Fruit fly (Drosophila melanogaster) whole organism, embryonic: Measurements from ENCODE around the gene Prp39.

Experiments
- B-H1 ChIP-seq: fragments of 200-800 bp; sonication (Bioruptor generic); IDR thresholded peaks from 3 replicates; pipeline ENCODE4 v1.3.6; 2022; ENCODE audit warnings: missing biosample characterization, missing genetic modification characterization
- Bgb ChIP-seq: fragments of 200-800 bp; sonication (Bioruptor generic); IDR thresholded peaks from 2 replicates; pipeline ENCODE4 v1.3.6; 2022; ENCODE audit warnings: missing biosample characterization, missing genetic modification characterization; ENCODE audit not compliant: partially characterized antibody
- BtbVII ChIP-seq: fragments of 200-800 bp; sonication (Bioruptor generic); optimal IDR thresholded peaks from 3 replicates; lab custom pipeline; 2017; ENCODE audit warnings: missing biosample characterization, mild to moderate bottlenecking, missing genetic modification characterization
- CG10267 ChIP-seq: fragments of 200-800 bp; sonication (Bioruptor generic); optimal IDR thresholded peaks from 2 replicates; lab custom pipeline; 2018; ENCODE audit warnings: missing biosample characterization, mild to moderate bottlenecking, missing genetic modification characterization, moderate library complexity
- CG11695 ChIP-seq: fragments of 200-800 bp; sonication (Bioruptor generic); IDR thresholded peaks from 3 replicates; pipeline ENCODE4 v1.3.6; 2022; ENCODE audit warnings: missing biosample characterization, missing genetic modification characterization
- CG13123 ChIP-seq: fragments of 200-800 bp; sonication (Bioruptor generic); optimal IDR thresholded peaks from 2 replicates; lab custom pipeline; 2016; ENCODE audit warnings: missing biosample characterization, missing genetic modification characterization
- CG15269 ChIP-seq: fragments of 200-800 bp; sonication (Bioruptor generic); optimal IDR thresholded peaks from 2 replicates; lab custom pipeline; 2018; ENCODE audit warnings: missing biosample characterization, mild to moderate bottlenecking, missing genetic modification characterization, moderate library complexity
- CG15601 ChIP-seq: fragments of 200-800 bp; sonication (Bioruptor generic); optimal IDR thresholded peaks from 3 replicates; lab custom pipeline; 2019; ENCODE audit warnings: missing biosample characterization, mild to moderate bottlenecking, missing genetic modification characterization, moderate library complexity
- CG1647 ChIP-seq: fragments of 200-800 bp; sonication (Bioruptor generic); optimal IDR thresholded peaks from 3 replicates; lab custom pipeline; 2016; ENCODE audit warnings: missing biosample characterization, missing genetic modification characterization
- CG16813 ChIP-seq: fragments of 200-800 bp; sonication (Bioruptor generic); IDR thresholded peaks from 3 replicates; pipeline ENCODE4 v1.3.6; 2022; ENCODE audit warnings: missing biosample characterization, missing genetic modification characterization; ENCODE audit not compliant: partially characterized antibody
- CG17359 ChIP-seq: fragments of 200-800 bp; sonication (Bioruptor generic); optimal IDR thresholded peaks from 3 replicates; lab custom pipeline; 2018; ENCODE audit warnings: missing biosample characterization, mild to moderate bottlenecking, missing genetic modification characterization, moderate library complexity
- CG17361 ChIP-seq: fragments of 200-800 bp; sonication (Bioruptor generic); IDR thresholded peaks from 3 replicates; pipeline ENCODE4 v1.3.6; 2022; ENCODE audit warnings: missing biosample characterization, missing genetic modification characterization
- CG18599 ChIP-seq: fragments of 200-800 bp; sonication (Bioruptor generic); optimal IDR thresholded peaks from 3 replicates; lab custom pipeline; 2017; ENCODE audit warnings: missing biosample characterization, missing genetic modification characterization, mild to moderate bottlenecking, moderate library complexity, missing genetic modification reagents
- CG2712 ChIP-seq: fragments of 200-800 bp; optimal IDR thresholded peaks from 3 replicates; lab custom pipeline; 2019; ENCODE audit warnings: missing biosample characterization, mild to moderate bottlenecking, missing genetic modification characterization, moderate library complexity
- CG5180 ChIP-seq: fragments of 200-800 bp; sonication (Bioruptor generic); optimal IDR thresholded peaks from 3 replicates; lab custom pipeline; 2017; ENCODE audit warnings: missing biosample characterization, missing genetic modification characterization, mild to moderate bottlenecking, moderate library complexity, missing genetic modification reagents
- CG7372 ChIP-seq: fragments of 200-800 bp; sonication (Bioruptor generic); IDR thresholded peaks from 2 replicates; pipeline ENCODE4 v1.3.6; 2022; ENCODE audit warnings: missing biosample characterization, missing genetic modification characterization
- CG7786 ChIP-seq: fragments of 200-800 bp; sonication (Bioruptor generic); optimal IDR thresholded peaks from 2 replicates; lab custom pipeline; 2016; ENCODE audit warnings: missing biosample characterization, missing genetic modification characterization
- CG7839 ChIP-seq: fragments of 200-800 bp; sonication (Bioruptor generic); optimal IDR thresholded peaks from 3 replicates; lab custom pipeline; 2018; ENCODE audit warnings: missing biosample characterization, mild to moderate bottlenecking, missing genetic modification characterization, moderate library complexity
- CG8089 ChIP-seq: fragments of 200-800 bp; sonication (Bioruptor generic); optimal IDR thresholded peaks from 3 replicates; lab custom pipeline; 2016; ENCODE audit warnings: missing biosample characterization, missing genetic modification characterization
- CG8290 ChIP-seq, 3 experiments: fragments of 200-800 bp; sonication (Bioruptor generic); optimal IDR thresholded peaks; 2 replicates each; lab custom pipeline; 2016 to 2019; ENCODE audit warnings: missing biosample characterization in 3 of 3, missing genetic modification characterization in 3 of 3, mild to moderate bottlenecking in 2 of 3, moderate library complexity in 1 of 3
- CG8359 ChIP-seq: fragments of 200-800 bp; sonication (Bioruptor generic); optimal IDR thresholded peaks from 2 replicates; lab custom pipeline; 2017; ENCODE audit warnings: missing biosample characterization, mild to moderate bottlenecking, missing genetic modification characterization, borderline replicate concordance
- CG8478 ChIP-seq: fragments of >200 bp; optimal IDR thresholded peaks from 2 replicates; lab custom pipeline; 2018
- Dip2 ChIP-seq: fragments of 200-800 bp; sonication (Bioruptor generic); IDR thresholded peaks from 2 replicates; pipeline ENCODE4 v1.3.6; 2022; ENCODE audit warnings: missing biosample characterization, missing genetic modification characterization
- ERR ChIP-seq: fragments of 200-800 bp; sonication (Bioruptor generic); optimal IDR thresholded peaks from 2 replicates; lab custom pipeline; 2016; ENCODE audit warnings: missing biosample characterization, missing genetic modification characterization
- Fer3 ChIP-seq: fragments of 200-800 bp; sonication (Bioruptor generic); optimal IDR thresholded peaks from 2 replicates; lab custom pipeline; 2018; ENCODE audit warnings: missing biosample characterization, mild to moderate bottlenecking, missing genetic modification characterization, moderate library complexity
- GATAe ChIP-seq: fragments of 200-800 bp; sonication (Bioruptor generic); conservative IDR thresholded peaks from 2 replicates; pipeline ENCODE4 v1.3.6; 2022; ENCODE audit warnings: missing biosample characterization, missing genetic modification characterization
- HmgD ChIP-seq: fragments of 200-800 bp; sonication (Bioruptor generic); optimal IDR thresholded peaks from 3 replicates; lab custom pipeline; 2016; ENCODE audit warnings: missing biosample characterization, missing genetic modification characterization
- Jarid2 ChIP-seq: fragments of 200-800 bp; sonication (Bioruptor generic); optimal IDR thresholded peaks from 3 replicates; lab custom pipeline; 2017; ENCODE audit warnings: mild to moderate bottlenecking, missing biosample characterization, missing genetic modification reagents, missing genetic modification characterization
- Mrtf ChIP-seq: fragments of 200-800 bp; sonication (Bioruptor generic); IDR thresholded peaks from 3 replicates; pipeline ENCODE4 v1.3.6; 2022; ENCODE audit warnings: missing biosample characterization, missing genetic modification characterization
- Opbp ChIP-seq: fragments of 200-800 bp; sonication (Bioruptor generic); IDR thresholded peaks from 3 replicates; pipeline ENCODE4 v1.3.6; 2022; ENCODE audit warnings: missing biosample characterization, missing genetic modification characterization; ENCODE audit not compliant: partially characterized antibody
- Rfx ChIP-seq: fragments of 200-800 bp; sonication (Bioruptor generic); IDR thresholded peaks from 2 replicates; pipeline ENCODE4 v1.3.6; 2022; ENCODE audit warnings: missing biosample characterization, missing genetic modification characterization
- Scr ChIP-seq: fragments of 200-800 bp; sonication (Bioruptor generic); IDR thresholded peaks from 2 replicates; pipeline ENCODE4 v1.3.6; 2022; ENCODE audit warnings: missing biosample characterization, missing genetic modification characterization; ENCODE audit not compliant: partially characterized antibody
- Tbp ChIP-seq: fragments of >200 bp; optimal IDR thresholded peaks from 2 replicates; lab custom pipeline; 2018; ENCODE audit warnings: missing biosample characterization, missing genetic modification characterization
- al ChIP-seq: fragments of 200-800 bp; sonication (Bioruptor generic); IDR thresholded peaks from 2 replicates; pipeline ENCODE4 v1.3.6; 2022; ENCODE audit warnings: missing biosample characterization, missing genetic modification characterization
- chinmo ChIP-seq: fragments of 200-800 bp; sonication (Bioruptor generic); IDR thresholded peaks from 4 replicates; pipeline ENCODE4 v1.3.6; 2022; ENCODE audit warnings: missing biosample characterization, missing genetic modification characterization; ENCODE audit not compliant: partially characterized antibody
- crol ChIP-seq: fragments of 200-800 bp; sonication (Bioruptor generic); IDR thresholded peaks from 2 replicates; pipeline ENCODE4 v1.3.6; 2022; ENCODE audit warnings: missing biosample characterization, missing genetic modification characterization
- fd64A ChIP-seq: fragments of 200-800 bp; sonication (Bioruptor generic); optimal IDR thresholded peaks from 3 replicates; lab custom pipeline; 2018; ENCODE audit warnings: missing biosample characterization, mild to moderate bottlenecking, missing genetic modification characterization
- inv ChIP-seq: fragments of 200-800 bp; sonication (Bioruptor generic); IDR thresholded peaks from 2 replicates; pipeline ENCODE4 v1.3.6; 2022; ENCODE audit warnings: missing biosample characterization, missing genetic modification characterization; ENCODE audit not compliant: partially characterized antibody
- kni ChIP-seq: fragments of 200-800 bp; sonication (Bioruptor generic); optimal IDR thresholded peaks from 3 replicates; lab custom pipeline; 2017; ENCODE audit warnings: mild to moderate bottlenecking, missing biosample characterization, missing genetic modification reagents, missing genetic modification characterization
- lab ChIP-seq: fragments of 200-800 bp; sonication (Bioruptor generic); optimal IDR thresholded peaks from 3 replicates; lab custom pipeline; 2017; ENCODE audit warnings: missing biosample characterization, missing genetic modification characterization, mild to moderate bottlenecking, moderate library complexity, missing genetic modification reagents
- mam ChIP-seq: fragments of 200-800 bp; sonication (Bioruptor generic); optimal IDR thresholded peaks from 3 replicates; lab custom pipeline; 2016; ENCODE audit warnings: missing biosample characterization, missing genetic modification characterization
- ranshi ChIP-seq: fragments of 200-800 bp; sonication (Bioruptor generic); IDR thresholded peaks from 2 replicates; pipeline ENCODE4 v1.3.6; 2022; ENCODE audit warnings: missing biosample characterization, missing genetic modification characterization
- sens ChIP-seq: fragments of 200-800 bp; sonication (Bioruptor generic); peaks from one replicate; lab custom pipeline; 2016; ENCODE audit warnings: missing biosample characterization, missing genetic modification characterization
- sens-2 ChIP-seq: fragments of 200-800 bp; sonication (Bioruptor generic); IDR thresholded peaks from 2 replicates; pipeline ENCODE4 v1.3.6; 2022; ENCODE audit warnings: missing biosample characterization, missing genetic modification characterization
- slbo ChIP-seq: fragments of 200-800 bp; sonication (Bioruptor generic); IDR thresholded peaks from 2 replicates; pipeline ENCODE4 v1.3.6; 2022; ENCODE audit warnings: missing biosample characterization, missing genetic modification characterization
- sna ChIP-seq: fragments of 200-800 bp; sonication (Bioruptor generic); IDR thresholded peaks from 2 replicates; pipeline ENCODE4 v1.3.6; 2022; ENCODE audit warnings: missing biosample characterization, missing genetic modification characterization; ENCODE audit not compliant: partially characterized antibody
- tin ChIP-seq: fragments of 200-800 bp; sonication (Bioruptor generic); optimal IDR thresholded peaks from 3 replicates; lab custom pipeline; 2016; ENCODE audit warnings: missing biosample characterization, missing genetic modification characterization
- wek ChIP-seq: fragments of 200-800 bp; sonication (Bioruptor generic); optimal IDR thresholded peaks from 3 replicates; lab custom pipeline; 2018; ENCODE audit warnings: missing biosample characterization, mild to moderate bottlenecking, missing genetic modification characterization, moderate library complexity
- zfh2 ChIP-seq: fragments of 200-800 bp; sonication (Bioruptor generic); optimal IDR thresholded peaks from 2 replicates; lab custom pipeline; 2016; ENCODE audit warnings: missing biosample characterization, missing genetic modification characterization

The Prp39 gene

dm6 chr3R:28831172-28831571, 19.3 kb downstream of the Prp39 start (continued):
- TF ChIP-seq CG15601 (tag; lab: Kevin White, UChicago) = no peak
- peak; percentile 54 for TF ChIP-seq lab
- peak; percentile 21 for TF ChIP-seq HmgD (GFP tag; lab: Kevin White, UChicago)
- no peak for TF ChIP-seq tin (GFP tag; lab: Kevin White, UChicago)
- peak; percentile 11; the same call in 1 of the 2 replicates for TF ChIP-seq crol (GFP tag; lab: Robert Waterston, UW)
- 0 out of 3 replicates have a peak, but pooled peaks have one; percentile 5 for TF ChIP-seq Mrtf
- peak; percentile 4 for TF ChIP-seq mam (GFP tag; lab: Kevin White, UChicago)
- TF ChIP-seq chinmo = 0 out of 4 replicates have a peak, but pooled peaks have one; percentile 53
- TF ChIP-seq CG8290 (GFP tag; optimal IDR thresholded peaks at IDR 0.05; lab: Kevin White, UChicago) = no peak
- peak in 1 of 2 experiments; percentile 49 for TF ChIP-seq CG8290 (tag; optimal IDR thresholded peaks at IDR 0.05; lab: Kevin White, UChicago)
- TF ChIP-seq CG11695 (GFP tag; lab: Robert Waterston, UW) = peak; percentile 20; the same call in 1 of the 3 replicates
- no peak for TF ChIP-seq CG7372 (GFP tag; lab: Robert Waterston, UW)
- no peak for TF ChIP-seq CG13123 (GFP tag; lab: Kevin White, UChicago)
- peak; percentile 74 for TF ChIP-seq GATAe (GFP tag; lab: Robert Waterston, UW)
- TF ChIP-seq sens-2 (GFP tag; lab: Robert Waterston, UW) = peak; percentile 40; the same call in 1 of the 2 replicates
- peak; percentile 63 for TF ChIP-seq Rfx (GFP tag; lab: Robert Waterston, UW)
- TF ChIP-seq Tbp (GFP tag; lab: Kevin White, UChicago) = no peak
- peak; percentile 31 for TF ChIP-seq CG18599 (GFP tag; lab: Kevin White, UChicago)
- no peak for TF ChIP-seq B-H1 (GFP tag; lab: Robert Waterston, UW)
- no peak for TF ChIP-seq CG15269 (tag; lab: Kevin White, UChicago)
- no peak for TF ChIP-seq CG10267
- TF ChIP-seq Bgb = peak; percentile 60
- no peak for TF ChIP-seq wek (GFP tag; lab: Kevin White, UChicago)
- no peak for TF ChIP-seq Jarid2 (GFP tag; lab: Kevin White, UChicago)
- TF ChIP-seq ranshi (GFP tag; lab: Robert Waterston, UW) = no peak
- TF ChIP-seq Dip2 (GFP tag; lab: Robert Waterston, UW) = no peak
- no peak for TF ChIP-seq Opbp (GFP tag; lab: Robert Waterston, UW)
- TF ChIP-seq slbo (GFP tag; lab: Robert Waterston, UW) = peak; percentile 63
- TF ChIP-seq CG1647 (GFP tag; lab: Kevin White, UChicago) = peak; percentile 50
- no peak for TF ChIP-seq CG16813
- TF ChIP-seq CG17359 = no peak
- TF ChIP-seq inv (GFP tag; lab: Robert Waterston, UW) = 0 out of 2 replicates have a peak, but pooled peaks have one; percentile 15
- TF ChIP-seq, all 482 proteins: peak for 53

- TF ChIP-seq CG8478 (no peak), CG2712 (peak; percentile 71), CG7372 (GFP tag; lab: Robert Waterston, UW) (peak; percentile 31; the same call in 1 of the 2 replicates), sna (GFP tag; lab: Robert Waterston, UW) (no peak), CG8359 (GFP tag; lab: Kevin White, UChicago) (peak; percentile 30), CG17361 (GFP tag; lab: Robert Waterston, UW) (peak; percentile 72; the same call in 2 of the 3 replicates), Scr (GFP tag; lab: Robert Waterston, UW) (peak; percentile 64), sens (GFP tag; lab: Kevin White, UChicago) (peak; percentile 95), Fer3 (tag; lab: Kevin White, UChicago) (peak; percentile 62), CG8089 (GFP tag; lab: Kevin White, UChicago) (peak; percentile 69), CG7786 (GFP tag; lab: Kevin White, UChicago) (peak; percentile 61), zfh2 (GFP tag; lab: Kevin White, UChicago) (peak; percentile 75), BtbVII (GFP tag; lab: Kevin White, UChicago) (peak; percentile 60), CG7839 (tag; lab: Kevin White, UChicago) (no peak), crol (GFP tag; lab: Robert Waterston, UW) (no peak), ERR (GFP tag; lab: Kevin White, UChicago) (peak; percentile 67), kni (GFP tag; lab: Kevin White, UChicago) (no peak), fd64A (no peak), al (peak; percentile 30; the same call in 1 of the 2 replicates), CG5180 (GFP tag; lab: Kevin White, UChicago) (no peak), wek (GFP tag; lab: Kevin White, UChicago) (peak; percentile 62)
These were observed 19.8 kb downstream of the Prp39 start, which contains the start of gene WASp for dm6 chr3R:28831626-28832267. TSS of gene WASp (minus strand) at chr3R:28832024.
